Fruit fly (Drosophila melanogaster) S2 (cell line): ENCODE data around the gene hd.
A peak's percentile ranks its signal among the peaks of the same experiment; 100 is the strongest.

ENCODE experiments used
- CG8478 ChIP-seq: fragments of >200 bp; optimal IDR thresholded peaks from 2 replicates; lab custom pipeline; 2018
- CTCF ChIP-seq, 2 experiments: fragments of >200 bp; optimal IDR thresholded peaks; 2 replicates each; lab custom pipeline; 2018

The hd gene

dm6 chr3R:5354373-5355134 lies 20.2 kb downstream of the hd start, which contains the start of the genes CG11999 and CG1161:
CG11999 (minus strand) TSS chr3R:5354747.
CG1161 (plus strand) TSS chr3R:5355092.
- TF ChIP-seq CG8478: no peak
- TF ChIP-seq CTCF (optimal IDR thresholded peaks at IDR 0.05; lab: Kevin White, UChicago): no peak

- TF ChIP-seq CTCF (optimal IDR thresholded peaks at IDR 0.05; lab: Kevin White, UChicago): no peak
- TF ChIP-seq CG8478: no peak
Measured at dm6 chr3R:5350393-5350972, 24.3 kb downstream of the hd start, which contains the start of gene mtd. mtd (minus strand) TSS chr3R:5350443.

DNA sequence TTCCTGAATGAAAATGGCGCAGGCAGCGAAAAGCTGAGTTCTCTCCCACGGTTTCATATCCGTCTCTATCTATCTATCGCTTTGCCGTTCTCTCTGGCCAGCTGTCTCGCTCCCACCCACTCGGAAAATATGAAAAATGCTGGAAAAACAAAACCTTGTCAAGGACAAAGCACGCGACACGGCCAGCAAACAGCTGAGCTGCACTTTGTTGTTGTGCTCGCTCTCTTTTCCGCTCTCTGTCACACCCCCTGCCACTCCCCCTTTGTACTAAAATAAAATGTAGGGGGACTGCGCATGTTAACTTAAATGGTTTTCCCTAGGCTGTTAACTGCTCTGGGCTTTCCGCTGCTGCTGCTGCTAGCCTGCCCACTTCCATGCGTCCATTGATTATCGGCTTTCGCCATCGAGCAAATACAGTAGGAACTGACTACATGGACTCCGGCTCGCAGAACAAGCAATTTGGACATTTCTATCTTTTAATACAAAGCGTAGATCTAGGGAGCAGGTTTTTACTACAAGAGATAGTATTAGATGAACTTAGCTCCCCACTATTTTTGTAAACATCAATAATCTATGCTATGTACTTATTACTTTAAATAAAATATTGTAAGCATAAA lies 27.9 kb downstream of the hd start:
- TF ChIP-seq CTCF (optimal IDR thresholded peaks at IDR 0.05; lab: Kevin White, UChicago): no peak
- TF ChIP-seq CG8478: no peak

DNA sequence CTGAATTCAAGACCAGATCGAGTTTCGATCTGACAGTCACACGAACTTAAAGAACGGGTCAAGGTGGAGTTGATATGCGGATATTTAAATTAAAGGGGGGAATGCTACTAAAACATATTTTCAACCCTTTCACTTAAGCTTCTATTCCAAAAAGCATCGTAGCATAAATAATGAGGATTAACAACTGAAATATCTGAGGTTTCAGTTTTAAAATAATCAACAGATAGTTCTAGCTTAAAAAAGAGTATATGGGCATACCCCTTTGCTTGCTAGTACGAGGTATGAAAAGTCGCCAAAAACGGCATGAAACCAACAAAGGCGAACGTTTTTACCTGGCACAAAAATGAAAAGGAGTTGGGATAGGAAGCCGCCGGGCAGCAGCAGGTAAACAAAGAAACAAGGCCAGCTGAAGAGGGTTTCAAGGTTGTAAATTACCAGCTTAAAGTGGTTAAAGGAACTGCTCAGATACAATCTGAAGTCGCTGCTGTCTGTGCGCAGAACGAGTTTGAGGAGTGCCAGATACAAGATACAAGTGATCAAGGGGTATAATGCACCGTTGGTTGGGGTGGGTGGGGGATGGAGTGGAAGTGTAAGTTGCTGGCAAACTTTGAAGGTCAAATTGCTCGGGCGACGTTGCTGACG lies 42.9 kb downstream of the hd start:
- TF ChIP-seq CG8478 (no peak), CTCF (optimal IDR thresholded peaks at IDR 0.05; lab: Kevin White, UChicago) (no peak)

DNA sequence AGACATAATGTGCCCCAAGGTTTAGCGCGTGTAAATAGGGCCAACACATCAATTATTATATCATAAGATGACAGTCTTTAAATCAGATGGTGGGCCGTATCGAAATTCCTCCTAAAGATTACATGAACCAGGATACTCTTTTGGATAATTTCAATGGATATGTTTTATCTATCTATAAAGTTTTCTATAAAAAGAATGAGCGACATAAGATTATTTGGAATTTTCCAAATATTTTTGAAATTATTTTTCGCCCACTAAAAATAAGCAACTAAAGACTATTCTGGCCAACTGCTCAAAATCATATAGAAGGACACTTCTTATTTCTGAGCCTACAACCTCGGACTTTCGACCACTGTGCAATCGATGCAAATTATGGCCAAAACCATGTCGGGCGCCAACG lies 44.4 kb downstream of the hd start:
- TF ChIP-seq CTCF (optimal IDR thresholded peaks at IDR 0.05; lab: Kevin White, UChicago) (no peak), CG8478 (no peak)

DNA sequence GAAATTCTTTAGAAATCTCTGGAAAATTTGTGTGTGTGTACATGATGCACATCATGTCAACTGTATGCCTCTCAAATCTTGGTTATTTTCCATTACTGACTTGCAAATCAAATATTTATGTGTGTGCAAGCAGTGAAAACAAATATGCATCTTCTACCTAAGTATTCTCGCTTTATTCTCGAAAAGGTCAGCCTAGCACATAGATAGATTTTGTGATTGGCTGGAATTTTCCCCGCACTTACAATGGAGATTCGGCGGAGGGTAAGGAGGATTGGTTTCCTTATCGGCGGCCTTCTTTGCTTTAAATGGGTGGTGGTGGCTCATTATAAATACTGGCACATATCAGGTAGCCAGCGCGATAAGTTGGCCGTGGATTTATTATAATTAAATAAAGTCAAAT lies 46.9 kb downstream of the hd start:
- TF ChIP-seq CTCF (optimal IDR thresholded peaks at IDR 0.05; lab: Kevin White, UChicago): no peak
- TF ChIP-seq CG8478: no peak

dm6 chr3R:5326166-5326565 lies 48.6 kb downstream of the hd start:
- no peak for TF ChIP-seq CG8478
- TF ChIP-seq CTCF (optimal IDR thresholded peaks at IDR 0.05; lab: Kevin White, UChicago): peak in 1 of 2 experiments; percentile 39

DNA sequence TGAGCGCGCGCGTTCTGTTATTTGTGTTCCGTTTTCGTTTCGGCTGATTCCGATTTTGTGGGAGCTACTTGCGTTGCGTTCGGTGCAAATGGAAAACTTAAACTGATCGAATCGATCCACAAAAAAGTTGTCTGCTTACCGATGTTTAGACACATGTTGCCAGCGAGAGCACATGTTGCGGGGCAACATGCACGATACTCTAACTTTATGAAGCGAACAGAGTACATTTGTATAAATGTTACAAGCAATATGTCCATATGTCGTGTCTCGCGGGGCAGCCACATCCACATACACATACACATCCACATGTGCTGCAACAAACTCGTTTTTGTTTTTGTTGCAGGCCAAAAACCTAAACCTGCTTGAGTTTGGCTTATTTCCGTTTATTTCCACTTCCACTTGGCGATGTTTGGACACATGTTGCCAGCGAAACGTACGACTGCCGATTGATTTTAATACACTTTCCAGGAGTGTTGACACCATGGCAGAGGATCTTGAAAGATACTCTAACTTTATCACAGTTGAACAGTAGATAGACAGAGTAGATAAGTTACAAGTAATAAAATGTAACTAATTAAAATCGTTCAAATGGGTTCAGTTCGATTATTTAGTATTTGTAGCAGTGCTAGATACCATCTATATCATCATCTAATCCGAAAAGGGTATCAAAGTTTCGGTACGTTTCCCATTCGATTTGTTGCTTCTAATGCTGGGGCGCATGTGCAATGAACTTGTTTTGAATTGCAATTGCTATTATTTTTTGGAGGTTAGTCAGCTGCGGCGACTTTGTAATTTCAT lies 50.8 kb downstream of the hd start:
- TF ChIP-seq CTCF (optimal IDR thresholded peaks at IDR 0.05; lab: Kevin White, UChicago): no peak
- TF ChIP-seq CG8478: no peak
